Worm (Caenorhabditis elegans): Measurements from ENCODE around the gene C25E10.16.

Gene C25E10.16

DNA sequence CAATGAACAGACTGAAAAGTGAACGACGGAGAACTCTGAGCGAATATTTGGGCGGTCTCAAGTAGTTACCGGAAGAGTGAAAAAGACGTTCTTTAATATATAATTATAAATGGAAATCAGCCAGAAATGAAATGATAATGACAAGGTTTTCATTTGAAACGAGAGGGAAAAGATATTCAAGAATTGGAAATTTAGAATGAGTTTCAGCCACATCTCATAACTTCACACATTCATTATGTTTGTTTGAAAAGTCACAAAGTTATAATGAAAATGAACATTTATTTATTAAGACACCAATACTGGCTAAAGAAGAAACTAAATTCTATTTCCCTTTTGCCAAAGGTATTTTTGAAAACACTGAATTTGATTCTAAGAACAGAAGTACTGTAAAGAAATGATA, 8.3 kb downstream of the C25E10.16 start, which contains the start of gene C25E10.7:
C25E10.7 (minus strand) TSS at position 101 of the 400 bp plus-strand sequence.
- no peak for TF ChIP-seq him-1 (tag; optimal IDR thresholded peaks at IDR 0.05)
- no peak for TF ChIP-seq snpc-3.4 (tag; optimal IDR thresholded peaks at IDR 0.05)
- no peak for TF ChIP-seq rec-8 (tag; optimal IDR thresholded peaks at IDR 0.05)
- no peak for TF ChIP-seq Y56A3A.18 (GFP tag; IDR thresholded peaks at IDR 0.05)
- TF ChIP-seq madf-10 (tag; optimal IDR thresholded peaks at IDR 0.05), result no peak
- TF ChIP-seq Y67H2A.10 (GFP tag; conservative IDR thresholded peaks at IDR 0.05), result no peak
- TF ChIP-seq ztf-26 (tag; optimal IDR thresholded peaks at IDR 0.05), result no peak

DNA sequence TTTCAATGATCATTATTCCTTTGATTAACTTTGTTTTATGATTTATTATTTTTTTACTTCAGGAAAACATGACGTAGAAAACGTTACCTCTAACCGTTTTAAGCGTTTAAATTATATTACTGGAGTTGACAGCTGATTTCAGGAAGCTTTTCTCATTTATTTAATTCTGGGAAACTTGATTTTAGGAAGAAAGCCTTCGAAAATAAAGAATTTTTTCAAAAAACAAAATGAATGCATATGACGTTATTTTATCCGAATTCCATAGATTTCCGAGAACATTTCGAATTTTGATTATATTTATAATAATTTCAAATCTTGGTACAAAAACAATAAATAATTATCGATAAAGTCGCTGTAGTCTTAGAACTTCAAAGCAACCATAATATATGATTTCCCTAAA, 10.1 kb downstream of the C25E10.16 start:
- TF ChIP-seq hlh-26 (GFP tag; conservative IDR thresholded peaks at IDR 0.05), result no peak
- TF ChIP-seq atf-7 (tag; optimal IDR thresholded peaks at IDR 0.05), result no peak
- TF ChIP-seq F37B4.10 (GFP tag; IDR thresholded peaks at IDR 0.05), result no peak
- TF ChIP-seq nhr-90 (tag; optimal IDR thresholded peaks at IDR 0.05), result no peak
- no peak for TF ChIP-seq C06A6.2 (GFP tag; conservative IDR thresholded peaks at IDR 0.05)
- TF ChIP-seq bed-1 (GFP tag; IDR thresholded peaks at IDR 0.05), result no peak
- no peak for TF ChIP-seq bed-2 (GFP tag; IDR thresholded peaks at IDR 0.05)
- no peak for TF ChIP-seq hlh-12 (tag; optimal IDR thresholded peaks at IDR 0.05)
- no peak for TF ChIP-seq rpc-1 (optimal IDR thresholded peaks at IDR 0.05)
- TF ChIP-seq rpc-1 (tag; optimal IDR thresholded peaks at IDR 0.05), result no peak
- no peak for TF ChIP-seq akir-1 (GFP tag; optimal IDR thresholded peaks at IDR 0.05)
- no peak for TF ChIP-seq let-607 (tag; optimal IDR thresholded peaks at IDR 0.05)
- no peak for TF ChIP-seq F22D6.2 (tag; optimal IDR thresholded peaks at IDR 0.05)

DNA sequence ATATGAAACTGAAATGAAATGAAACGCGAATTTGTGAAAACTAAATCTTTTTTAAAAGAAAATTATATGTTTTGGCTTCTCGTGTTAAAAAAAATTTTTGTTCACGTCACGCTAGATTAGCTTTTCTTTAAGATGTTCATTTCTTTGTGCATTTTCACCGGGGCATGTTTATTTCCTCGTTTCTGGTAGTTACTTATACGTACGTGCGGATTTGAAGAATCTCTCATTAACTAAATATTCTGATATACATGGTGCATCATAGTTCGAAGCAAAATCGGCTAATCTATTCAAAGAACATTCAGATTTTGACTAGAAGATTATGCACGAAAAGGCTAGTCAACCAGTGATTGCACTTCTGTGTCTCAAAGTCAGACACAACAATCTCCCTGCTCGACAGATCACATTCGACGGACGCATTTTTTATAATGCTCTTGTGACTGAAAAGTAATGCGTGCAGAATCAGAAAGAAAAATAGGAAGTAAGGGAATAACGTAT, 11.8 kb downstream of the C25E10.16 start, which contains the start of gene C25E10.17:
C25E10.17 (minus strand) TSS at position 51 of the 495 bp plus-strand sequence.
- TF ChIP-seq nfya-1 (tag; optimal IDR thresholded peaks at IDR 0.05; ENCODE audit: borderline replicate concordance, insufficient read depth) (no peak), ztf-3 (GFP tag; optimal IDR thresholded peaks at IDR 0.05) (no peak), hrde-1 (tag; optimal IDR thresholded peaks at IDR 0.05; ENCODE audit: borderline replicate concordance) (no peak), hmg-1.2 (GFP tag; IDR thresholded peaks at IDR 0.05) (no peak), K11D2.4 (GFP tag; IDR thresholded peaks at IDR 0.05) (no peak), lin-54 (GFP tag; optimal IDR thresholded peaks at IDR 0.05) (no peak), lsl-1 (GFP tag; optimal IDR thresholded peaks at IDR 0.05) (no peak), nhr-90 (tag; optimal IDR thresholded peaks at IDR 0.05) (no peak), ztf-28 (GFP tag; IDR thresholded peaks at IDR 0.05) (no peak), repo-1 (tag; optimal IDR thresholded peaks at IDR 0.05) (no peak), dpff-1 (tag; optimal IDR thresholded peaks at IDR 0.05) (no peak), Y53F4B.3 (GFP tag; IDR thresholded peaks at IDR 0.05) (no peak), gei-17 (GFP tag; optimal IDR thresholded peaks at IDR 0.05) (no peak)

DNA sequence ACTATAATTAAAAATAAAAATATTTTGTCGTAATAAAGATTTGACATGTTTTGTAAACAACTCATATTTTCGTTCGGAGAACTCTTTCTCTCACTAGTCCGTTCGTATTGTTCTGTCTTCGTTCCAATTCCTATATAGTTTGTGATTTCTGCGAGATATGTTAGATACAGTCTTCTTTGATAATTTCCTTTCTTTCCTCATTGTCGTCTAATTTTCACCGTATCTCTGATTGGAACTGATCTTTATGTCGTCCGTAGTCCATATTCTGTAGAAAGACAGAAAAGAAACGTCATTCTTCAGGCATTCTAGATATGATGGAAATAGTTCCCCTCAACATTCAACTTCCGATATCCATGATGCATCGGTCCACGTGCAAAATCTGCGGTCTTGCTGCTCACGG, 14.5 kb downstream of the C25E10.16 start, which contains the start of gene nhr-30:
nhr-30 (plus strand) TSS at position 301 of the 400 bp plus-strand sequence.
- TF ChIP-seq Y67H2A.10 (GFP tag; conservative IDR thresholded peaks at IDR 0.05), result no peak
- TF ChIP-seq attf-3 (GFP tag; conservative IDR thresholded peaks at IDR 0.05), result no peak
- TF ChIP-seq ets-4 (GFP tag; optimal IDR thresholded peaks at IDR 0.05), result no peak
- TF ChIP-seq repo-1 (tag; optimal IDR thresholded peaks at IDR 0.05), result no peak
- TF ChIP-seq mes-4 (tag; optimal IDR thresholded peaks at IDR 0.05), result no peak
- TF ChIP-seq dpff-1 (tag; optimal IDR thresholded peaks at IDR 0.05), result no peak
- TF ChIP-seq F57A8.1 (GFP tag; optimal IDR thresholded peaks at IDR 0.05), result no peak
- no peak for TF ChIP-seq ztf-28 (GFP tag; IDR thresholded peaks at IDR 0.05)
- no peak for TF ChIP-seq ztf-6 (GFP tag; IDR thresholded peaks at IDR 0.05)
- TF ChIP-seq hlh-12 (tag; optimal IDR thresholded peaks at IDR 0.05), result no peak
- no peak for TF ChIP-seq B0035.1 (tag; optimal IDR thresholded peaks at IDR 0.05)
- TF ChIP-seq mcd-1 (GFP tag; IDR thresholded peaks at IDR 0.05), result no peak
- no peak for TF ChIP-seq let-526 (GFP tag; IDR thresholded peaks at IDR 0.05)
- no peak for TF ChIP-seq nhr-120 (GFP tag; IDR thresholded peaks at IDR 0.05)

Measured in whole organism, young adult.